ENCODE assay signal across 1 fruit fly cellular context in the genomic region with DNA sequence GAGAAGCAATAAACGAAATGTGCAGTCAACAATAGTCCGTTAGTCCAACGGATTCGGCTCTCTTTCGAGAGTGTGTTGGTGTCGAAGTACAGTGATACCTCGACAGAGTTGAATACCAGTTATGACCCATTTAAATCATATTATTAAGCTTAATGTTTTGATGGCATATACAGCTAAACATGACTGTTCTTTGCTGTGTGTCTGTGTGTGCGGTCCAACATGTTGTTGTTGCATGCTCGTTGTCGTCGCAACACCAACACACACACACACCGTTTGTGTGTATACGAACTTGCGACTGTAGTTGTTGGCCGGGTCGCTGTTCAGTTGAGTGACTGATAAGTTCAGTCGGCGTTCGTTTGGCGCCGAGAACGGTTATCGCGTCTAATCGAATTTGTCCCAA.
A peak's percentile ranks its signal among the peaks of the same experiment; 100 is the strongest.
TF ChIP-seq lines count a peak whose summit lies in the region.

A gene (plus strand): TSS at position 361 of the 400 bp plus-strand sequence.

TF ChIP-seq in whole organism, embryonic, 481 proteins besides CTCF, POLR2A, EP300 and RAD21 (continued from another document):
- peak; percentile 30; the same call in 1 of the 2 replicates for TF ChIP-seq Rfx (GFP tag; IDR thresholded peaks at IDR 0.05; lab: Robert Waterston, UW)
- TF ChIP-seq sd (tag; optimal IDR thresholded peaks at IDR 0.05; lab: Kevin White, UChicago), result no peak
- TF ChIP-seq NK7.1 (GFP tag; optimal IDR thresholded peaks at IDR 0.05; lab: Kevin White, UChicago), result no peak
- peak; percentile 21; the same call in 1 of the 2 replicates for TF ChIP-seq lmd (GFP tag; IDR thresholded peaks at IDR 0.05; lab: Robert Waterston, UW)
- TF ChIP-seq repo (GFP tag; optimal IDR thresholded peaks at IDR 0.05; lab: Kevin White, UChicago), result no peak
- no peak for TF ChIP-seq CG13123 (GFP tag; optimal IDR thresholded peaks at IDR 0.05; lab: Kevin White, UChicago)
- no peak for TF ChIP-seq Tbp (GFP tag; optimal IDR thresholded peaks at IDR 0.05; lab: Kevin White, UChicago)
- no peak for TF ChIP-seq CG13424 (tag; optimal IDR thresholded peaks at IDR 0.05; lab: Kevin White, UChicago)
- TF ChIP-seq bigmax (GFP tag; optimal IDR thresholded peaks at IDR 0.05; lab: Kevin White, UChicago), result no peak
- no peak for TF ChIP-seq CG30020 (tag; optimal IDR thresholded peaks at IDR 0.05; lab: Kevin White, UChicago)
- TF ChIP-seq CG32532 (GFP tag; IDR thresholded peaks at IDR 0.05; lab: Robert Waterston, UW), result no peak
- TF ChIP-seq CG2120 (GFP tag; optimal IDR thresholded peaks at IDR 0.05; lab: Kevin White, UChicago), result peak; percentile 28
- TF ChIP-seq mld (GFP tag; IDR thresholded peaks at IDR 0.05; lab: Robert Waterston, UW; ENCODE audit: partially characterized antibody), result no peak
- TF ChIP-seq CG15479 (GFP tag; optimal IDR thresholded peaks at IDR 0.05; lab: Kevin White, UChicago), result no peak
- no peak for TF ChIP-seq emc (GFP tag; optimal IDR thresholded peaks at IDR 0.05; lab: Kevin White, UChicago)
- TF ChIP-seq grau (tag; optimal IDR thresholded peaks at IDR 0.05; lab: Kevin White, UChicago), result peak; percentile 67
- TF ChIP-seq cwo (GFP tag; optimal IDR thresholded peaks at IDR 0.05; lab: Kevin White, UChicago), result no peak
- no peak for TF ChIP-seq lbe (GFP tag; optimal IDR thresholded peaks at IDR 0.05; lab: Kevin White, UChicago)
- TF ChIP-seq Fer1 (GFP tag; optimal IDR thresholded peaks at IDR 0.05; lab: Kevin White, UChicago), result peak; percentile 26
- TF ChIP-seq CG32772 (GFP tag; IDR thresholded peaks at IDR 0.05; lab: Robert Waterston, UW), result no peak
- no peak for TF ChIP-seq Doc2 (GFP tag; IDR thresholded peaks at IDR 0.05; lab: Robert Waterston, UW)
- no peak for TF ChIP-seq bbx (GFP tag; IDR thresholded peaks at IDR 0.05; lab: Robert Waterston, UW; ENCODE audit: partially characterized antibody)
- no peak for TF ChIP-seq CG4360 (GFP tag; IDR thresholded peaks at IDR 0.05; lab: Robert Waterston, UW)
- TF ChIP-seq CG4854 (GFP tag; optimal IDR thresholded peaks at IDR 0.05; lab: Kevin White, UChicago), result no peak
- TF ChIP-seq Side (GFP tag; optimal IDR thresholded peaks at IDR 0.05; lab: Kevin White, UChicago), result no peak
- no peak for TF ChIP-seq CG31224 (GFP tag; IDR thresholded peaks at IDR 0.05; lab: Robert Waterston, UW)
- peak; percentile 9 for TF ChIP-seq CG12769 (tag; optimal IDR thresholded peaks at IDR 0.05; lab: Kevin White, UChicago)
- no peak for TF ChIP-seq dysf (GFP tag; IDR thresholded peaks at IDR 0.05; lab: Robert Waterston, UW)
- TF ChIP-seq CG2889 (GFP tag; IDR thresholded peaks at IDR 0.05; lab: Robert Waterston, UW), result no peak
- TF ChIP-seq CG7963 (GFP tag; IDR thresholded peaks at IDR 0.05; lab: Robert Waterston, UW; ENCODE audit: partially characterized antibody), result no peak
- no peak for TF ChIP-seq insv (GFP tag; optimal IDR thresholded peaks at IDR 0.05; lab: Kevin White, UChicago)
- TF ChIP-seq sisA (GFP tag; IDR thresholded peaks at IDR 0.05; lab: Robert Waterston, UW), result no peak
- TF ChIP-seq CG9437 (GFP tag; optimal IDR thresholded peaks at IDR 0.05; lab: Kevin White, UChicago), result no peak
- no peak for TF ChIP-seq br (optimal IDR thresholded peaks at IDR 0.05; lab: Kevin White, UChicago)
- no peak for TF ChIP-seq zen (tag; optimal IDR thresholded peaks at IDR 0.05; lab: Kevin White, UChicago)
- no peak for TF ChIP-seq ci (GFP tag; IDR thresholded peaks at IDR 0.05; lab: Robert Waterston, UW)
- TF ChIP-seq Hr78 (GFP tag; optimal IDR thresholded peaks at IDR 0.05; lab: Kevin White, UChicago), result no peak
- TF ChIP-seq CG17186 (GFP tag; optimal IDR thresholded peaks at IDR 0.05; lab: Kevin White, UChicago), result no peak
- no peak for TF ChIP-seq pan (optimal IDR thresholded peaks at IDR 0.05; lab: Kevin White, UChicago)
- TF ChIP-seq pan (GFP tag; optimal IDR thresholded peaks at IDR 0.05 in 1 of 2, IDR thresholded peaks at IDR 0.05 in 1 of 2), result no peak
- peak; percentile 49 for TF ChIP-seq CG18599 (GFP tag; optimal IDR thresholded peaks at IDR 0.05; lab: Kevin White, UChicago)
- peak; percentile 77 for TF ChIP-seq Med (GFP tag; lab: Kevin White, UChicago)
- no peak for TF ChIP-seq wor (GFP tag; IDR thresholded peaks at IDR 0.05; lab: Robert Waterston, UW)
- peak; percentile 8 for TF ChIP-seq CG13296 (GFP tag; optimal IDR thresholded peaks at IDR 0.05; lab: Kevin White, UChicago)
- TF ChIP-seq Lhr (GFP tag; optimal IDR thresholded peaks at IDR 0.05; lab: Kevin White, UChicago), result no peak
- no peak for TF ChIP-seq Dp (GFP tag; optimal IDR thresholded peaks at IDR 0.05; lab: Kevin White, UChicago)
- peak; percentile 1 for TF ChIP-seq ind (GFP tag; optimal IDR thresholded peaks at IDR 0.05; lab: Kevin White, UChicago)
- TF ChIP-seq gsb (GFP tag; IDR thresholded peaks at IDR 0.05; lab: Robert Waterston, UW), result no peak
- TF ChIP-seq MTF-1 (GFP tag; optimal IDR thresholded peaks at IDR 0.05; lab: Kevin White, UChicago; ENCODE audit: borderline replicate concordance), result no peak
- TF ChIP-seq CG17359 (tag; optimal IDR thresholded peaks at IDR 0.05; lab: Kevin White, UChicago), result peak; percentile 40
- TF ChIP-seq CG6175 (GFP tag; IDR thresholded peaks at IDR 0.05; lab: Robert Waterston, UW), result no peak
- TF ChIP-seq Hmr (GFP tag; optimal IDR thresholded peaks at IDR 0.05; lab: Kevin White, UChicago), result peak; percentile 35
- no peak for TF ChIP-seq slou (GFP tag; optimal IDR thresholded peaks at IDR 0.05; lab: Kevin White, UChicago)
